Worm (Caenorhabditis elegans): Measurements from ENCODE around the gene nrf-5.

nrf-5 gene

DNA sequence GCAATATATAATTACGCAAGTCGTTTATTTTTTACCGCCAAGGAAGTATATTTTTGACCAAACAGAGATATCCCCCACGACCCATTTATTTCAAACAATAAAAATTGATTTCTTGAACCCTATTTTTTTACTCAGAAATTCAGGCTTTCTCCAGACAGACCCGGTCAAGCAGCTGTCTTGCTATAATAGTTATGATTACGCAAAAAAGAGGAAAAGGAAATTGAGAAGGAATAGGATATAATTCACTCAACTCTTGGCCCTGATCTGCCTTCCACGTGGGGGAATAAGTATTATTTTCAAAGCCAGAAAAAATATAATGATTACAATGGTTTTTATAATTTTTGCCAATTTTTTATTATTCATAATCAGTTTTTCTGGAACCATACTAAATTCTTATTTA, 29.1 kb downstream of the nrf-5 start, which contains the start of gene srx-136:
srx-136 (plus strand) TSS at position 301 of the 400 bp plus-strand sequence.
- no peak for TF ChIP-seq ceh-9 (tag; optimal IDR thresholded peaks at IDR 0.05)
- no peak for TF ChIP-seq dmd-4 (tag; optimal IDR thresholded peaks at IDR 0.05; ENCODE audit: borderline replicate concordance)
- TF ChIP-seq ceh-34 (tag; optimal IDR thresholded peaks at IDR 0.05): no peak
- no peak for TF ChIP-seq mec-3 (tag; optimal IDR thresholded peaks at IDR 0.05; ENCODE audit: borderline replicate concordance)
- no peak for TF ChIP-seq K09A11.1 (tag; optimal IDR thresholded peaks at IDR 0.05; ENCODE audit: insufficient read depth)
- TF ChIP-seq hlh-13 (GFP tag; optimal IDR thresholded peaks at IDR 0.05): no peak
- TF ChIP-seq nhr-11 (tag; optimal IDR thresholded peaks at IDR 0.05): no peak
- TF ChIP-seq ceh-48 (tag; optimal IDR thresholded peaks at IDR 0.05): no peak
- TF ChIP-seq syd-9 (tag; optimal IDR thresholded peaks at IDR 0.05): no peak
- no peak for TF ChIP-seq elt-4 (tag; optimal IDR thresholded peaks at IDR 0.05)
- no peak for TF ChIP-seq ahr-1 (tag; optimal IDR thresholded peaks at IDR 0.05)
- TF ChIP-seq madf-2 (tag; optimal IDR thresholded peaks at IDR 0.05): no peak
- TF ChIP-seq ceh-22 (tag; optimal IDR thresholded peaks at IDR 0.05): no peak
- no peak for TF ChIP-seq npax-4 (tag; optimal IDR thresholded peaks at IDR 0.05)
- TF ChIP-seq ceh-45 (GFP tag; IDR thresholded peaks at IDR 0.05): no peak
- no peak for TF ChIP-seq ztf-16 (tag; optimal IDR thresholded peaks at IDR 0.05)
- TF ChIP-seq C08G9.2 (tag; optimal IDR thresholded peaks at IDR 0.05): no peak
- TF ChIP-seq ceh-24 (tag; optimal IDR thresholded peaks at IDR 0.05): no peak
- no peak for TF ChIP-seq ttx-3 (tag; optimal IDR thresholded peaks at IDR 0.05)
- no peak for TF ChIP-seq rnt-1 (tag; optimal IDR thresholded peaks at IDR 0.05)

DNA sequence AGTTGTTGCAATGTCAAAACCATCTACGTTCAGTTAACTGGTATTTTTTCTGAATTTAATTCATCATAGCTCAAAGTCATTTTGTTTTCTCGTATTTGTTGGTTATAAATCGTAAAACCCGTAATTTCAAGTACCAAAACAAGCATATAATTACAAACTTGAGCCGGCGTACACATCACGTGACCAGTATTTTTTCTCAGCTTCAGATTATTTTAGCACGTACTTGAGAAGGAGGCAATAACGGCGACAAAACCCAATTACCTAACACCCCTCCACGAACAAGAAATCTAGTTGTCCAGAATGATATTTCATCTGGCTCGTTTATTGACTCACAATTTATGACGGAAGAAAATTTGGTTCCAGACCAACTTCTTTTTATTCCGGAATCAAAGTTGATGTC, 30.8 kb downstream of the nrf-5 start, which contains the start of gene srx-135:
srx-135 (plus strand) TSS at position 301 of the 400 bp plus-strand sequence.
- no peak for TF ChIP-seq madf-2 (tag; optimal IDR thresholded peaks at IDR 0.05)
- TF ChIP-seq zip-5 (tag; optimal IDR thresholded peaks at IDR 0.05): no peak
- TF ChIP-seq dmd-4 (tag; optimal IDR thresholded peaks at IDR 0.05; ENCODE audit: borderline replicate concordance): no peak
- TF ChIP-seq hlh-15 (tag; optimal IDR thresholded peaks at IDR 0.05): no peak
- TF ChIP-seq nfya-1 (tag; optimal IDR thresholded peaks at IDR 0.05): no peak
- no peak for TF ChIP-seq hlh-30 (tag; optimal IDR thresholded peaks at IDR 0.05; ENCODE audit: insufficient read depth)
- no peak for TF ChIP-seq ceh-6 (GFP tag; optimal IDR thresholded peaks at IDR 0.05)
- no peak for TF ChIP-seq hlh-8 (tag; optimal IDR thresholded peaks at IDR 0.05)
- no peak for TF ChIP-seq C38D4.7 (GFP tag; optimal IDR thresholded peaks at IDR 0.05)
- TF ChIP-seq tbx-2 (tag; optimal IDR thresholded peaks at IDR 0.05): no peak
- no peak for TF ChIP-seq ceh-22 (tag; optimal IDR thresholded peaks at IDR 0.05)
- no peak for TF ChIP-seq elt-4 (tag; optimal IDR thresholded peaks at IDR 0.05)
- no peak for TF ChIP-seq lin-11 (tag; optimal IDR thresholded peaks at IDR 0.05)
- no peak for TF ChIP-seq eyg-1 (tag; optimal IDR thresholded peaks at IDR 0.05)

ce11 chrV:13862505-13862904, 34.4 kb downstream of the nrf-5 start, which contains the start of gene srx-137:
Gene srx-137 (plus strand): TSS chrV:13862805.
- TF ChIP-seq unc-3 (GFP tag; conservative IDR thresholded peaks at IDR 0.05) (no peak), unc-3 (tag; optimal IDR thresholded peaks at IDR 0.05) (no peak), K02D7.2 (tag; optimal IDR thresholded peaks at IDR 0.05) (no peak), fax-1 (tag; optimal IDR thresholded peaks at IDR 0.05) (no peak), pax-1 (tag; optimal IDR thresholded peaks at IDR 0.05) (no peak), pqm-1 (tag; optimal IDR thresholded peaks at IDR 0.05) (no peak), ceh-6 (GFP tag; optimal IDR thresholded peaks at IDR 0.05) (no peak), npax-4 (tag; optimal IDR thresholded peaks at IDR 0.05) (no peak), nfya-1 (tag; optimal IDR thresholded peaks at IDR 0.05) (no peak), ahr-1 (tag; optimal IDR thresholded peaks at IDR 0.05) (no peak), madf-2 (tag; optimal IDR thresholded peaks at IDR 0.05) (no peak), hlh-6 (tag; optimal IDR thresholded peaks at IDR 0.05) (no peak)

ce11 chrV:13863700-13864099, 35.6 kb downstream of the nrf-5 start:
- TF ChIP-seq dmd-4 (tag; optimal IDR thresholded peaks at IDR 0.05; ENCODE audit: borderline replicate concordance): no peak
- no peak for TF ChIP-seq ceh-22 (tag; optimal IDR thresholded peaks at IDR 0.05)
- TF ChIP-seq mec-3 (tag; optimal IDR thresholded peaks at IDR 0.05; ENCODE audit: borderline replicate concordance): no peak
- no peak for TF ChIP-seq K02D7.2 (tag; optimal IDR thresholded peaks at IDR 0.05)
- TF ChIP-seq elt-4 (tag; optimal IDR thresholded peaks at IDR 0.05): no peak
